Worm (Caenorhabditis elegans) whole organism, late embryonic: ENCODE results near the gene dhhc-4.
A peak's percentile ranks its signal among the peaks of the same experiment; 100 is the strongest.

Source experiments
- C08G9.2 ChIP-seq: sonication (generic microtip); optimal IDR thresholded peaks from 2 replicates; lab custom pipeline; 2016; ENCODE audit warnings: mild to moderate bottlenecking, missing genetic modification characterization, moderate library complexity, missing compliant biosample characterization
- F13H6.1 ChIP-seq: sonication (generic microtip); optimal IDR thresholded peaks from 2 replicates; lab custom pipeline; 2016; ENCODE audit warnings: missing genetic modification characterization, missing compliant biosample characterization
- K02D7.2 ChIP-seq: sonication (generic microtip); optimal IDR thresholded peaks from 2 replicates; lab custom pipeline; 2017; ENCODE audit warnings: mild to moderate bottlenecking, missing genetic modification characterization, missing compliant biosample characterization
- K09A11.1 ChIP-seq: sonication (generic microtip); optimal IDR thresholded peaks from 2 replicates; lab custom pipeline; 2017; ENCODE audit warnings: antibody characterized with exemption, mild to moderate bottlenecking, missing genetic modification characterization, missing compliant biosample characterization; ENCODE audit not compliant: insufficient read depth
- T23F11.4 ChIP-seq: fragments of 200-800 bp; sonication (Bioruptor generic); optimal IDR thresholded peaks from 2 replicates; lab custom pipeline; 2018; ENCODE audit warnings: mild to moderate bottlenecking, missing genetic modification characterization, missing compliant biosample characterization
- Y22D7AL.16 ChIP-seq: sonication (generic microtip); optimal IDR thresholded peaks from 2 replicates; lab custom pipeline; 2016; ENCODE audit warnings: missing genetic modification characterization, missing compliant biosample characterization
- ahr-1 ChIP-seq: sonication (generic microtip); optimal IDR thresholded peaks from 2 replicates; lab custom pipeline; 2016; ENCODE audit warnings: missing genetic modification characterization, missing compliant biosample characterization
- ceh-14 ChIP-seq: sonication (generic microtip); optimal IDR thresholded peaks from 2 replicates; lab custom pipeline; 2016; ENCODE audit warnings: missing genotype, missing genetic modification characterization, missing compliant biosample characterization
- ceh-18 ChIP-seq: sonication (generic microtip); optimal IDR thresholded peaks from 2 replicates; lab custom pipeline; 2016; ENCODE audit warnings: missing genetic modification characterization, missing compliant biosample characterization
- ceh-19 ChIP-seq: fragments of 200-800 bp; sonication (Bioruptor generic); optimal IDR thresholded peaks from 2 replicates; lab custom pipeline; 2018; ENCODE audit warnings: mild to moderate bottlenecking, missing genetic modification characterization, missing compliant biosample characterization
- ceh-2 ChIP-seq: sonication (generic microtip); optimal IDR thresholded peaks from 2 replicates; lab custom pipeline; 2016; ENCODE audit warnings: missing genotype, missing genetic modification characterization, missing compliant biosample characterization
- ceh-22 ChIP-seq: sonication (generic microtip); optimal IDR thresholded peaks from 2 replicates; lab custom pipeline; 2017; ENCODE audit warnings: missing biosample characterization, missing genetic modification characterization
- ceh-24 ChIP-seq: sonication (generic microtip); optimal IDR thresholded peaks from 2 replicates; lab custom pipeline; 2016; ENCODE audit warnings: mild to moderate bottlenecking, missing genetic modification characterization, missing compliant biosample characterization
- ceh-31 ChIP-seq: sonication (generic microtip); optimal IDR thresholded peaks from 2 replicates; lab custom pipeline; 2016; ENCODE audit warnings: missing genetic modification characterization, missing compliant biosample characterization
- ceh-34 ChIP-seq: sonication (generic microtip); optimal IDR thresholded peaks from 2 replicates; lab custom pipeline; 2016; ENCODE audit warnings: mild to moderate bottlenecking, missing genetic modification characterization, missing compliant biosample characterization
- ceh-48 ChIP-seq: sonication (generic microtip); optimal IDR thresholded peaks from 2 replicates; lab custom pipeline; 2016; ENCODE audit warnings: missing genetic modification characterization, inconsistent platforms, missing compliant biosample characterization
- ceh-6 ChIP-seq: fragments of 200-800 bp; sonication (Bioruptor generic); optimal IDR thresholded peaks from 2 replicates; lab custom pipeline; 2018; ENCODE audit warnings: mild to moderate bottlenecking, missing genetic modification characterization, missing compliant biosample characterization
- che-1 ChIP-seq: sonication (generic microtip); optimal IDR thresholded peaks from 2 replicates; lab custom pipeline; 2016; ENCODE audit warnings: mild to moderate bottlenecking, missing genetic modification characterization, missing compliant biosample characterization
- dve-1 ChIP-seq: sonication (generic microtip); optimal IDR thresholded peaks from 2 replicates; lab custom pipeline; 2017; ENCODE audit warnings: antibody characterized with exemption, mild to moderate bottlenecking, missing genetic modification characterization, missing compliant biosample characterization
- elt-4 ChIP-seq: sonication (generic microtip); optimal IDR thresholded peaks from 2 replicates; lab custom pipeline; 2016; ENCODE audit warnings: missing genetic modification characterization, missing compliant biosample characterization
- ets-4 ChIP-seq: sonication (generic microtip); optimal IDR thresholded peaks from 2 replicates; lab custom pipeline; 2016; ENCODE audit warnings: missing genetic modification characterization, missing compliant biosample characterization
- eyg-1 ChIP-seq: sonication (generic microtip); optimal IDR thresholded peaks from 2 replicates; lab custom pipeline; 2016; ENCODE audit warnings: missing genotype, missing genetic modification characterization, missing compliant biosample characterization
- fkh-10 ChIP-seq: fragments of 150-350 bp; optimal IDR thresholded peaks from 2 replicates; lab custom pipeline; 2014; ENCODE audit warnings: missing biosample characterization, missing genetic modification reagents, missing genetic modification characterization
- fkh-6 ChIP-seq: sonication (generic microtip); optimal IDR thresholded peaks from 2 replicates; lab custom pipeline; 2016; ENCODE audit warnings: missing genetic modification characterization, missing compliant biosample characterization
- hlh-30 ChIP-seq: sonication (generic microtip); optimal IDR thresholded peaks from 2 replicates; lab custom pipeline; 2017; ENCODE audit warnings: antibody characterized with exemption, missing genetic modification characterization, missing compliant biosample characterization; ENCODE audit not compliant: insufficient read depth
- hlh-6 ChIP-seq: sonication (generic microtip); optimal IDR thresholded peaks from 2 replicates; lab custom pipeline; 2016; ENCODE audit warnings: missing genotype, missing genetic modification characterization, missing compliant biosample characterization
- lim-6 ChIP-seq: sonication (generic microtip); optimal IDR thresholded peaks from 2 replicates; lab custom pipeline; 2016; ENCODE audit warnings: missing genetic modification characterization, missing compliant biosample characterization
- madf-2 ChIP-seq: sonication (generic microtip); optimal IDR thresholded peaks from 2 replicates; lab custom pipeline; 2017; ENCODE audit warnings: missing genetic modification characterization, missing compliant biosample characterization
- nfya-1 ChIP-seq: sonication (generic microtip); optimal IDR thresholded peaks from 2 replicates; lab custom pipeline; 2017; ENCODE audit warnings: missing genetic modification characterization, mild to moderate bottlenecking, missing compliant biosample characterization, antibody characterized with exemption, moderate library complexity
- nhr-232 ChIP-seq: sonication (generic microtip); optimal IDR thresholded peaks from 2 replicates; lab custom pipeline; 2016; ENCODE audit warnings: missing genetic modification characterization, missing compliant biosample characterization
- npax-4 ChIP-seq: sonication (generic microtip); optimal IDR thresholded peaks from 2 replicates; lab custom pipeline; 2016; ENCODE audit warnings: missing genetic modification characterization, missing compliant biosample characterization
- pag-3 ChIP-seq: sonication (generic microtip); optimal IDR thresholded peaks from 2 replicates; lab custom pipeline; 2016; ENCODE audit warnings: missing compliant biosample characterization, missing genetic modification characterization, borderline replicate concordance
- pat-9 ChIP-seq: fragments of 200-800 bp; sonication (Bioruptor generic); optimal IDR thresholded peaks from 2 replicates; lab custom pipeline; 2018; ENCODE audit warnings: mild to moderate bottlenecking, missing genetic modification characterization, moderate library complexity, missing compliant biosample characterization
- pax-1 ChIP-seq: fragments of 150-350 bp; optimal IDR thresholded peaks from 2 replicates; lab custom pipeline; 2014; ENCODE audit warnings: missing biosample characterization, missing genetic modification characterization
- pha-2 ChIP-seq: sonication (generic microtip); optimal IDR thresholded peaks from 2 replicates; lab custom pipeline; 2017; ENCODE audit warnings: mild to moderate bottlenecking, missing genetic modification characterization, missing compliant biosample characterization
- pha-4 ChIP-seq: fragments of 150-350 bp; optimal IDR thresholded peaks from 2 replicates; lab custom pipeline; 2018; ENCODE audit warnings: missing biosample characterization, missing genetic modification reagents, missing genetic modification characterization
- pros-1 ChIP-seq: fragments of 150-350 bp; optimal IDR thresholded peaks from 2 replicates; lab custom pipeline; 2014; ENCODE audit warnings: missing biosample characterization, missing genetic modification reagents, missing genetic modification characterization
- rnt-1 ChIP-seq: sonication (generic microtip); optimal IDR thresholded peaks from 2 replicates; lab custom pipeline; 2016; ENCODE audit warnings: missing genetic modification characterization, missing compliant biosample characterization
- tbx-2 ChIP-seq: sonication (generic microtip); optimal IDR thresholded peaks from 2 replicates; lab custom pipeline; 2016; ENCODE audit warnings: missing genetic modification characterization, missing compliant biosample characterization
- tbx-7 ChIP-seq: sonication (generic microtip); optimal IDR thresholded peaks from 2 replicates; lab custom pipeline; 2016; ENCODE audit warnings: missing genotype, missing genetic modification characterization, missing compliant biosample characterization
- ttx-3 ChIP-seq: sonication (generic microtip); optimal IDR thresholded peaks from 2 replicates; lab custom pipeline; 2016; ENCODE audit warnings: missing genetic modification reagents, missing genetic modification characterization, missing compliant biosample characterization
- unc-42 ChIP-seq: sonication (generic microtip); optimal IDR thresholded peaks from 2 replicates; lab custom pipeline; 2016; ENCODE audit warnings: missing genotype, missing genetic modification characterization, missing compliant biosample characterization
- unc-55 ChIP-seq: sonication (generic microtip); optimal IDR thresholded peaks from 2 replicates; lab custom pipeline; 2017; ENCODE audit warnings: missing biosample characterization, missing genetic modification reagents, missing genetic modification characterization
- unc-86 ChIP-seq: sonication (generic microtip); optimal IDR thresholded peaks from 2 replicates; lab custom pipeline; 2016; ENCODE audit warnings: missing genetic modification characterization, missing compliant biosample characterization

dhhc-4 gene

ce11 chrIII:9818763-9819162 lies 48.8 kb downstream of the dhhc-4 start, which contains the start of gene panl-3:
TSS of gene panl-3 (plus strand) at chrIII:9819056.
- TF ChIP-seq che-1 (tag; lab: Kevin White, UChicago), result no peak
- peak; percentile 40 for TF ChIP-seq pros-1 (tag; lab: Kevin White, UChicago)
- no peak for TF ChIP-seq fkh-10 (GFP tag; lab: Kevin White, UChicago)
- no peak for TF ChIP-seq eyg-1
- TF ChIP-seq F13H6.1, result no peak
- no peak for TF ChIP-seq fkh-6 (tag; lab: Kevin White, UChicago)
- peak; percentile 77 for TF ChIP-seq tbx-2 (tag; lab: Kevin White, UChicago)
- no peak for TF ChIP-seq elt-4 (tag; lab: Kevin White, UChicago)
- peak; percentile 33 for TF ChIP-seq ceh-34 (tag; lab: Kevin White, UChicago)
- no peak for TF ChIP-seq K09A11.1 (tag; lab: Kevin White, UChicago)
- TF ChIP-seq nhr-232 (tag; lab: Kevin White, UChicago), result no peak
- TF ChIP-seq pat-9, result no peak
- peak; percentile 14 for TF ChIP-seq rnt-1 (tag; lab: Kevin White, UChicago)
- no peak for TF ChIP-seq pax-1 (tag; lab: Kevin White, UChicago)
- TF ChIP-seq lim-6, result no peak
- TF ChIP-seq pha-2, result no peak
- no peak for TF ChIP-seq unc-86 (tag; lab: Kevin White, UChicago)
- TF ChIP-seq ceh-48, result no peak
- no peak for TF ChIP-seq ceh-14
- TF ChIP-seq pag-3 (tag; lab: Kevin White, UChicago), result no peak
- TF ChIP-seq ceh-22 (tag; lab: Kevin White, UChicago), result no peak
- peak; percentile 42 for TF ChIP-seq hlh-6 (tag; lab: Kevin White, UChicago)
- TF ChIP-seq ceh-2 (tag; lab: Kevin White, UChicago), result no peak
- no peak for TF ChIP-seq npax-4 (tag; lab: Kevin White, UChicago)
- TF ChIP-seq unc-42 (tag; lab: Kevin White, UChicago), result no peak
- peak; percentile 32 for TF ChIP-seq C08G9.2 (tag; lab: Kevin White, UChicago)
- no peak for TF ChIP-seq ttx-3 (tag; lab: Kevin White, UChicago)
- TF ChIP-seq ets-4, result no peak
- TF ChIP-seq madf-2 (tag; lab: Kevin White, UChicago), result no peak
- no peak for TF ChIP-seq ceh-18 (tag; lab: Kevin White, UChicago)
- TF ChIP-seq ceh-19 (GFP tag; lab: Kevin White, UChicago), result no peak
- TF ChIP-seq Y22D7AL.16 (tag; lab: Kevin White, UChicago), result no peak
- TF ChIP-seq dve-1, result no peak
- no peak for TF ChIP-seq pha-4 (tag; lab: Kevin White, UChicago)
- TF ChIP-seq ahr-1 (tag; lab: Kevin White, UChicago), result no peak
- no peak for TF ChIP-seq tbx-7 (tag; lab: Kevin White, UChicago)
- TF ChIP-seq ceh-6 (GFP tag; lab: Kevin White, UChicago), result no peak
- TF ChIP-seq ceh-31 (tag; lab: Kevin White, UChicago), result peak; percentile 41
- TF ChIP-seq hlh-30 (tag; lab: Kevin White, UChicago), result peak; percentile 94
- peak; percentile 16 for TF ChIP-seq nfya-1 (tag; lab: Kevin White, UChicago)

ce11 chrIII:9817894-9818293 lies 49.7 kb downstream of the dhhc-4 start:
- TF ChIP-seq ceh-18 (tag; lab: Kevin White, UChicago) (no peak), ceh-24 (tag; lab: Kevin White, UChicago) (no peak), ceh-22 (tag; lab: Kevin White, UChicago) (no peak), unc-55 (no peak), T23F11.4 (GFP tag; lab: Kevin White, UChicago) (no peak), pros-1 (tag; lab: Kevin White, UChicago) (no peak), K02D7.2 (tag; lab: Kevin White, UChicago) (no peak), ceh-31 (tag; lab: Kevin White, UChicago) (no peak)
